Worm (Caenorhabditis elegans) whole organism, late embryonic: ENCODE measurements around the gene end-3.
A peak's percentile ranks its signal among the peaks of the same experiment; 100 is the strongest.
"Not testable (repeated sequence)": the region's sequence is repeated elsewhere in the genome, so short reads cannot be mapped to it uniquely, and the experiment has no call there.

ENCODE experiments used
- C08G9.2 ChIP-seq: sonication (generic microtip); optimal IDR thresholded peaks from 2 replicates; lab custom pipeline; 2016; ENCODE audit warnings: mild to moderate bottlenecking, missing genetic modification characterization, moderate library complexity, missing compliant biosample characterization
- F13H6.1 ChIP-seq: sonication (generic microtip); optimal IDR thresholded peaks from 2 replicates; lab custom pipeline; 2016; ENCODE audit warnings: missing genetic modification characterization, missing compliant biosample characterization
- K09A11.1 ChIP-seq: sonication (generic microtip); optimal IDR thresholded peaks from 2 replicates; lab custom pipeline; 2017; ENCODE audit warnings: antibody characterized with exemption, mild to moderate bottlenecking, missing genetic modification characterization, missing compliant biosample characterization; ENCODE audit not compliant: insufficient read depth
- ceh-14 ChIP-seq: sonication (generic microtip); optimal IDR thresholded peaks from 2 replicates; lab custom pipeline; 2016; ENCODE audit warnings: missing genotype, missing genetic modification characterization, missing compliant biosample characterization
- ceh-18 ChIP-seq: sonication (generic microtip); optimal IDR thresholded peaks from 2 replicates; lab custom pipeline; 2016; ENCODE audit warnings: missing genetic modification characterization, missing compliant biosample characterization
- ceh-2 ChIP-seq: sonication (generic microtip); optimal IDR thresholded peaks from 2 replicates; lab custom pipeline; 2016; ENCODE audit warnings: missing genotype, missing genetic modification characterization, missing compliant biosample characterization
- ceh-24 ChIP-seq: sonication (generic microtip); optimal IDR thresholded peaks from 2 replicates; lab custom pipeline; 2016; ENCODE audit warnings: mild to moderate bottlenecking, missing genetic modification characterization, missing compliant biosample characterization
- ceh-31 ChIP-seq: sonication (generic microtip); optimal IDR thresholded peaks from 2 replicates; lab custom pipeline; 2016; ENCODE audit warnings: missing genetic modification characterization, missing compliant biosample characterization
- ceh-34 ChIP-seq: sonication (generic microtip); optimal IDR thresholded peaks from 2 replicates; lab custom pipeline; 2016; ENCODE audit warnings: mild to moderate bottlenecking, missing genetic modification characterization, missing compliant biosample characterization
- ceh-45 ChIP-seq: fragments of 200-800 bp; sonication (Bioruptor generic); IDR thresholded peaks from 2 replicates; pipeline ENCODE4 v1.3.6; 2022; ENCODE audit warnings: missing genetic modification reagents, missing genetic modification characterization, missing compliant biosample characterization
- dmd-4 ChIP-seq: sonication (generic microtip); optimal IDR thresholded peaks from 2 replicates; lab custom pipeline; 2016; ENCODE audit warnings: borderline replicate concordance, missing genetic modification characterization, missing compliant biosample characterization
- dve-1 ChIP-seq: sonication (generic microtip); optimal IDR thresholded peaks from 2 replicates; lab custom pipeline; 2017; ENCODE audit warnings: antibody characterized with exemption, mild to moderate bottlenecking, missing genetic modification characterization, missing compliant biosample characterization
- elt-2 ChIP-seq: sonication (generic microtip); optimal IDR thresholded peaks from 2 replicates; lab custom pipeline; 2016; ENCODE audit warnings: missing genetic modification reagents, missing genetic modification characterization, missing compliant biosample characterization
- ets-4 ChIP-seq: sonication (generic microtip); optimal IDR thresholded peaks from 2 replicates; lab custom pipeline; 2016; ENCODE audit warnings: missing genetic modification characterization, missing compliant biosample characterization
- fax-1 ChIP-seq: sonication (generic microtip); optimal IDR thresholded peaks from 2 replicates; lab custom pipeline; 2016; ENCODE audit warnings: missing genotype, missing genetic modification characterization, missing compliant biosample characterization
- fkh-6 ChIP-seq: sonication (generic microtip); optimal IDR thresholded peaks from 2 replicates; lab custom pipeline; 2016; ENCODE audit warnings: missing genetic modification characterization, missing compliant biosample characterization
- hlh-13 ChIP-seq: fragments of 200-800 bp; sonication (Bioruptor generic); optimal IDR thresholded peaks from 2 replicates; lab custom pipeline; 2018; ENCODE audit warnings: mild to moderate bottlenecking, missing genetic modification characterization, missing compliant biosample characterization
- hlh-30 ChIP-seq: sonication (generic microtip); optimal IDR thresholded peaks from 2 replicates; lab custom pipeline; 2017; ENCODE audit warnings: antibody characterized with exemption, missing genetic modification characterization, missing compliant biosample characterization; ENCODE audit not compliant: insufficient read depth
- hlh-6 ChIP-seq: sonication (generic microtip); optimal IDR thresholded peaks from 2 replicates; lab custom pipeline; 2016; ENCODE audit warnings: missing genotype, missing genetic modification characterization, missing compliant biosample characterization
- hlh-8 ChIP-seq: sonication (generic microtip); optimal IDR thresholded peaks from 2 replicates; lab custom pipeline; 2016; ENCODE audit warnings: missing genotype, missing genetic modification characterization, missing compliant biosample characterization
- lim-6 ChIP-seq: sonication (generic microtip); optimal IDR thresholded peaks from 2 replicates; lab custom pipeline; 2016; ENCODE audit warnings: missing genetic modification characterization, missing compliant biosample characterization
- madf-2 ChIP-seq: sonication (generic microtip); optimal IDR thresholded peaks from 2 replicates; lab custom pipeline; 2017; ENCODE audit warnings: missing genetic modification characterization, missing compliant biosample characterization
- mec-3 ChIP-seq: sonication (generic microtip); optimal IDR thresholded peaks from 2 replicates; lab custom pipeline; 2016; ENCODE audit warnings: borderline replicate concordance, missing genetic modification characterization, missing compliant biosample characterization
- nfya-1 ChIP-seq: sonication (generic microtip); optimal IDR thresholded peaks from 2 replicates; lab custom pipeline; 2017; ENCODE audit warnings: missing genetic modification characterization, mild to moderate bottlenecking, missing compliant biosample characterization, antibody characterized with exemption, moderate library complexity
- pqm-1 ChIP-seq: sonication (generic microtip); optimal IDR thresholded peaks from 2 replicates; lab custom pipeline; 2016; ENCODE audit warnings: missing genetic modification characterization, missing compliant biosample characterization
- ref-2 ChIP-seq: sonication (generic microtip); optimal IDR thresholded peaks from 2 replicates; lab custom pipeline; 2016; ENCODE audit warnings: missing genetic modification characterization, missing compliant biosample characterization
- rnt-1 ChIP-seq: sonication (generic microtip); optimal IDR thresholded peaks from 2 replicates; lab custom pipeline; 2016; ENCODE audit warnings: missing genetic modification characterization, missing compliant biosample characterization
- sdc-2 ChIP-seq: sonication (generic microtip); optimal IDR thresholded peaks from 2 replicates; lab custom pipeline; 2016; ENCODE audit warnings: missing genotype, missing genetic modification characterization, missing compliant biosample characterization
- sox-2 ChIP-seq: fragments of 200-800 bp; sonication (Bioruptor generic); IDR thresholded peaks from 2 replicates; pipeline ENCODE4 v1.3.6; 2022; ENCODE audit warnings: missing genetic modification reagents, missing genetic modification characterization, missing compliant biosample characterization
- tbx-2 ChIP-seq: sonication (generic microtip); optimal IDR thresholded peaks from 2 replicates; lab custom pipeline; 2016; ENCODE audit warnings: missing genetic modification characterization, missing compliant biosample characterization
- tbx-7 ChIP-seq: sonication (generic microtip); optimal IDR thresholded peaks from 2 replicates; lab custom pipeline; 2016; ENCODE audit warnings: missing genotype, missing genetic modification characterization, missing compliant biosample characterization
- ttx-3 ChIP-seq: sonication (generic microtip); optimal IDR thresholded peaks from 2 replicates; lab custom pipeline; 2016; ENCODE audit warnings: missing genetic modification reagents, missing genetic modification characterization, missing compliant biosample characterization
- unc-3 ChIP-seq, 2 experiments: fragments of 200-800 bp in 1 of 2; sonication (Bioruptor generic) in 1 of 2; sonication (generic microtip) in 1 of 2; conservative IDR thresholded peaks in 1 of 2; optimal IDR thresholded peaks in 1 of 2; 2 replicates each; pipeline versions ENCODE4 v1.3.6 to Lab custom; 2016 to 2022; ENCODE audit warnings: missing compliant biosample characterization in 2 of 2, missing genetic modification characterization in 2 of 2, missing genetic modification reagents in 1 of 2
- unc-42 ChIP-seq: sonication (generic microtip); optimal IDR thresholded peaks from 2 replicates; lab custom pipeline; 2016; ENCODE audit warnings: missing genotype, missing genetic modification characterization, missing compliant biosample characterization
- unc-55 ChIP-seq: sonication (generic microtip); optimal IDR thresholded peaks from 2 replicates; lab custom pipeline; 2017; ENCODE audit warnings: missing biosample characterization, missing genetic modification reagents, missing genetic modification characterization
- unc-86 ChIP-seq: sonication (generic microtip); optimal IDR thresholded peaks from 2 replicates; lab custom pipeline; 2016; ENCODE audit warnings: missing genetic modification characterization, missing compliant biosample characterization
- zip-5 ChIP-seq: sonication (generic microtip); optimal IDR thresholded peaks from 2 replicates; lab custom pipeline; 2016; ENCODE audit warnings: missing genetic modification characterization, missing compliant biosample characterization
- ztf-16 ChIP-seq: sonication (generic microtip); optimal IDR thresholded peaks from 2 replicates; lab custom pipeline; 2017; ENCODE audit warnings: missing genetic modification characterization, missing compliant biosample characterization

The end-3 gene

ce11 chrV:14038328-14039084 is 24.0 kb downstream of the end-3 start, which contains the start of gene vps-39:
Gene vps-39 (minus strand): TSS chrV:14038378.
- peak; percentile 3 for TF ChIP-seq ceh-2 (tag; lab: Kevin White, UChicago)
- peak; percentile 31 for TF ChIP-seq nfya-1
- peak; percentile 3 for TF ChIP-seq F13H6.1 (tag; lab: Kevin White, UChicago)
- TF ChIP-seq K09A11.1 (tag; lab: Kevin White, UChicago), result peak; percentile 15
- peak; percentile 27 for TF ChIP-seq ceh-34
- peak; percentile 0 for TF ChIP-seq ttx-3 (tag; lab: Kevin White, UChicago)
- TF ChIP-seq elt-2 (tag; lab: Kevin White, UChicago), result peak; percentile 32
- 0 out of 2 replicates have a peak, but pooled peaks have one; percentile 22 for TF ChIP-seq unc-3 (GFP tag; conservative IDR thresholded peaks at IDR 0.05; lab: Robert Waterston, UW)
- TF ChIP-seq unc-3 (tag; optimal IDR thresholded peaks at IDR 0.05; lab: Kevin White, UChicago), result not testable (repeated sequence)
- peak; percentile 60 for TF ChIP-seq ceh-14 (tag; lab: Kevin White, UChicago)
- TF ChIP-seq C08G9.2 (tag; lab: Kevin White, UChicago), result peak; percentile 20
- TF ChIP-seq zip-5 (tag; lab: Kevin White, UChicago), result peak; percentile 26
- TF ChIP-seq madf-2 (tag; lab: Kevin White, UChicago), result peak; percentile 13
- TF ChIP-seq tbx-2 (tag; lab: Kevin White, UChicago), result peak; percentile 50
- TF ChIP-seq hlh-13, result peak; percentile 11
- TF ChIP-seq ref-2, result peak; percentile 52
- peak; percentile 62 for TF ChIP-seq sox-2
- TF ChIP-seq ceh-45 (GFP tag; lab: Robert Waterston, UW), result peak; percentile 61; the same call in 1 of the 2 replicates
- peak; percentile 75 for TF ChIP-seq ceh-31

ce11 chrV:14049274-14049673 is 34.8 kb downstream of the end-3 start, which contains the start of gene F58D12.1:
Gene F58D12.1 (plus strand): TSS chrV:14049574.
- not testable (repeated sequence) for TF ChIP-seq fax-1 (tag; lab: Kevin White, UChicago); ceh-24 (tag; lab: Kevin White, UChicago); unc-86
- TF ChIP-seq, all 69 proteins: peak for 0; not testable (repeated sequence) for 69

ce11 chrV:14055097-14055496 is 40.6 kb downstream of the end-3 start:
- TF ChIP-seq dve-1 (tag; lab: Kevin White, UChicago) (peak; percentile 9), sdc-2 (tag; lab: Kevin White, UChicago) (peak; percentile 66), tbx-7 (peak; percentile 91), tbx-2 (tag; lab: Kevin White, UChicago) (peak; percentile 91), fax-1 (tag; lab: Kevin White, UChicago) (peak; percentile 54), ceh-18 (peak; percentile 76), rnt-1 (peak; percentile 84), C08G9.2 (tag; lab: Kevin White, UChicago) (peak; percentile 99), unc-3 (GFP tag; conservative IDR thresholded peaks at IDR 0.05; lab: Robert Waterston, UW) (0 out of 2 replicates have a peak, but pooled peaks have one; percentile 40), ets-4 (peak; percentile 97), pqm-1 (tag; lab: Kevin White, UChicago) (peak; percentile 44), nfya-1 (peak; percentile 37), ceh-2 (tag; lab: Kevin White, UChicago) (peak; percentile 92), hlh-30 (tag; lab: Kevin White, UChicago) (peak; percentile 90), hlh-8 (tag; lab: Kevin White, UChicago) (peak; percentile 85), hlh-6 (tag; lab: Kevin White, UChicago) (peak; percentile 62), zip-5 (tag; lab: Kevin White, UChicago) (peak; percentile 75), elt-2 (tag; lab: Kevin White, UChicago) (peak; percentile 58), dmd-4 (tag; lab: Kevin White, UChicago) (peak; percentile 43), unc-42 (peak; percentile 66), ceh-14 (tag; lab: Kevin White, UChicago) (peak; percentile 65), ztf-16 (peak; percentile 16), ceh-34 (peak; percentile 3), fkh-6 (tag; lab: Kevin White, UChicago) (peak; percentile 50), mec-3 (peak; percentile 83), ref-2 (peak; percentile 91), lim-6 (tag; lab: Kevin White, UChicago) (peak; percentile 35), unc-55 (peak; percentile 39), ceh-31 (peak; percentile 92), F13H6.1 (tag; lab: Kevin White, UChicago) (peak; percentile 53)
- not testable (repeated sequence) for TF ChIP-seq unc-3 (tag; optimal IDR thresholded peaks at IDR 0.05; lab: Kevin White, UChicago)
